Fruit fly (Drosophila melanogaster): ENCODE data around the gene rpk.
A peak's percentile ranks its signal among the peaks of the same experiment; 100 is the strongest.

The rpk gene

DNA sequence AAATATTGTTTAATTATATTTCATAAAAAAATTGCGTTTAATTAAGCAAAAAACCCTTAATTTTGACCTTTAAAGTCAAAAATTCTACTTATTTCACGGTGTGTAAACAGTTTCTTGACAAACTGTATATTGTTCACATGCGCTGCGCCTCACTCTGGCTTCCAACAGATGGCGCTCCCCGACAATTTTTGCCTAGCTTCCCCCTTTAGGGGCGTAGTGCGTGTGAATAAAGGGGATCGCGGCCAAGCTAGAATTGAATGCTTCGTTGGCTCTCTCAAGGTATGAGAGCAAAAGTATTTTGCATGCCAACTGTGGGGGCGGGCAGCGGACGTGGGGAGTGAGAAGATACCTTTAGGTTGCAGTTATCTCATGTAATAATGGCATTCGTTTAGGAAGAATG lies 39.0 kb downstream of the rpk start (continued):
- TF ChIP-seq CG30431 (GFP tag; optimal IDR thresholded peaks at IDR 0.05) = peak; percentile 5
- TF ChIP-seq ind (GFP tag; optimal IDR thresholded peaks at IDR 0.05) = peak; percentile 1
- TF ChIP-seq CG1024 (GFP tag; IDR thresholded peaks at IDR 0.05) = 0 out of 2 replicates have a peak, but pooled peaks have one; percentile 11
- 0 out of 3 replicates have a peak, but pooled peaks have one; percentile 13 for TF ChIP-seq H15 (GFP tag; IDR thresholded peaks at IDR 0.05)
- peak; percentile 82 for TF ChIP-seq Med (GFP tag)
- peak; percentile 92 for TF ChIP-seq CG2199 (GFP tag; IDR thresholded peaks at IDR 0.05)
- TF ChIP-seq Mrtf (GFP tag; IDR thresholded peaks at IDR 0.05) = 0 out of 3 replicates have a peak, but pooled peaks have one; percentile 36
- TF ChIP-seq Hsf (GFP tag; optimal IDR thresholded peaks at IDR 0.05) = peak; percentile 3
- TF ChIP-seq CG2712 (tag; optimal IDR thresholded peaks at IDR 0.05) = peak; percentile 4
- TF ChIP-seq CTCF (GFP tag; optimal IDR thresholded peaks at IDR 0.05) = peak; percentile 91
- peak; percentile 16 for TF ChIP-seq tin (GFP tag; optimal IDR thresholded peaks at IDR 0.05)

DNA sequence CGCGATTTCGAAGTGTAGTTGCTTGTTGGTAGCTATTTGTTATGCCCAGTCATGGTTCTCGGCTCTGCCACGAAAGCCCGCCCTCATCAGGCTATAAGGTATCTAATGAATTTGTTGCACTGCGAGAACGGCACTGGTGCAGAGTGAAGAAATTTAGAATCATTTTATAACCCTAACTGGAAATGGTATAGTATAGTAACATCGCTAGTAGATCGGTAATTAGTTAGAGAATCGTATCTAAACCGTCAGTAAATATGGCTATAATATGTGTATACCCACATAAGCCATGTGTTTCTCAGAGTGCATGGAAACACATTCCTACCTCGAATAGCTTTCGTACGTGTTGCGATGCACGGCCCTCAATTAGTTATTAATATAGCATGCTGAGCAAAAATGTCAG lies 41.4 kb downstream of the rpk start:
- TF ChIP-seq jigr1 (GFP tag; IDR thresholded peaks at IDR 0.05) (no peak), Med (GFP tag) (peak; percentile 47), sd (tag; optimal IDR thresholded peaks at IDR 0.05) (peak; percentile 2), Drgx (GFP tag; IDR thresholded peaks at IDR 0.05) (peak; percentile 78), az2 (GFP tag; optimal IDR thresholded peaks at IDR 0.05) (no peak), CG1603 (tag; optimal IDR thresholded peaks at IDR 0.05) (peak; percentile 0), Asciz (GFP tag; optimal IDR thresholded peaks at IDR 0.05) (no peak), stwl (tag; optimal IDR thresholded peaks at IDR 0.05) (no peak), Blimp-1 (GFP tag; optimal IDR thresholded peaks at IDR 0.05) (peak; percentile 14), sens (GFP tag) (peak; percentile 84), bsh (GFP tag; optimal IDR thresholded peaks at IDR 0.05) (peak; percentile 13 to 60), inv (GFP tag; IDR thresholded peaks at IDR 0.05; ENCODE audit: partially characterized antibody) (no peak), Gug (GFP tag; IDR thresholded peaks at IDR 0.05) (no peak), HHEX (GFP tag; optimal IDR thresholded peaks at IDR 0.05) (no peak)

DNA sequence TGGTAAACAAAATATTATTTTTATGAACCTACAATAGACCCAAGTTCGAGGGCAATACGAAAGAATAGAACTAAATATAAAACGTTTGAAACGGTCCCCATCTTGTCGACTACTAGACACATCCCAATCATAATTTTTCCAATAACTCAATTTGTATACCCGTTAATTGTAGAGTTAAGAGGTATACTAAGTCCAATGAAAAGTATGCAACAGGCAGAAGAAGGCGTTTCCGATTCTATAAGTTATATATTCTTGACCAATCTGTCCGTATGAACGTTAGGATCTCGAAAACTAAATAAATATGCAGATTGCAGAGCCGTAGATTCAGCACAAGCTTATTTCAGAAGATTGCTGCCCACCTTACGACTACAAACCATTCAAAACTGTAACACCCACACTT lies 44.7 kb downstream of the rpk start, which contains the start of gene CG33927:
CG33927 (minus strand) TSS at position 101 of the 400 bp plus-strand sequence.
- TF ChIP-seq usp (GFP tag; optimal IDR thresholded peaks at IDR 0.05) (no peak), CG2678 (tag; optimal IDR thresholded peaks at IDR 0.05) (no peak), CG1024 (GFP tag; IDR thresholded peaks at IDR 0.05) (no peak), Fer2 (tag; optimal IDR thresholded peaks at IDR 0.05) (no peak), CG10147 (GFP tag; optimal IDR thresholded peaks at IDR 0.05) (no peak), jigr1 (GFP tag; IDR thresholded peaks at IDR 0.05) (no peak), ac (GFP tag; optimal IDR thresholded peaks at IDR 0.05) (no peak), rib (GFP tag; IDR thresholded peaks at IDR 0.05) (no peak), Dip3 (GFP tag; optimal IDR thresholded peaks at IDR 0.05) (no peak)

DNA sequence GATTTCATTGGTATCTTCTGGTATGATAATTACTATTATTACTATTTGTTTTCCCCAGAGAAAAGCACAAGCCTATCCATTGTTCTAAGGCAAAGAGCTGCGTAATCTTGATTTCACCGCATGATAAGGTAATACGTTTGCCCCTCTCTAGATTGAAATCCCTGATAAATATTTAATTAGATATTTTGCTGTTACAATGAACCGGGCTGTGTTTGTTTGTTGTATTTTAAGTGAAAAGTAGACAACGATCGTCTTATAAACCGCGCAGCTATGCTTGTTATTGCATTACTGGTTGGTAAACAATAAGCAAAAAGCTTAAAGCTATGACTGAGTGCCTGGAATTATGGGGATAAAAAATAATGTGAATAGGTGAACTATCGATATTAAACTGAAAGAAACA lies 49.0 kb downstream of the rpk start:
- TF ChIP-seq fd3F (GFP tag; optimal IDR thresholded peaks at IDR 0.05) (no peak), CTCF (GFP tag; optimal IDR thresholded peaks at IDR 0.05) (peak; percentile 1), sens (GFP tag) (peak; percentile 63), Asciz (GFP tag; optimal IDR thresholded peaks at IDR 0.05) (peak; percentile 11), ATbp (GFP tag; optimal IDR thresholded peaks at IDR 0.05) (peak; percentile 35)
